Fruit fly (Drosophila melanogaster): Measurements from ENCODE around the gene CG8372.

Gene CG8372

DNA sequence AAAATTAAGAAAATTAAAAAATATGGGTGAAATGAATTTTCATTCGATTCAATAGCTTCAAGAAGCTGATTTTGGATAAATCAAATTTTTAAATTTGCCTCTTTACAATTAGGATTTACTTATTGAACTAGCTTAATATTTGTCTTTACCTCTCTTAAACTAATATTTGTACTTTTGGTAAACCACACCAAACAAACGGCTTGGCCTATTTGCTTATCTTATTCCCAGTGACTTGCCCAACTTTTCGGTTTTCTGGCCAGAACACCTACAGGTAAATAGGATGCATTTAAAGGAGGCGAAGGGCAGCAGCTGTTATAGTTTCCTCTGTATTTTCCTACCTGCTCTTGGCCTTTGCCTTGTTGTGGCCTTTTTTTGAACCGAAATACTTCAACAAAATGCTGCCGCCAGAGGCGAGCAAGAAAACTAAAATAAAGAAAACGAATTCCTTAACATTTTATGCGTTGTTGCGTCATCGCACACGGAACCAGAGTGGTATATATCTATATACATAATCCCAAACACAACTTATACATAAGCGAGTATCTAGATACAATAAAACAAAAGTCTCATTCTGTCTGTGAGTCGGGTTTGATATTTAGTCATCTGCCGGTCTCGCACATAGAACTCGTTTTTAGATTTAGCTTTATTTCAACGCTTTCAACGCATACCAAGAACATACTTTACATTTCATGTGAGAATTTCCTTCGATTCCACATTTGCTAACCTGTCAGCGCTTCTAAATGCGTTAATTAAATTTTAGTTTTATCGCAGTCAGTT is 46.7 kb downstream of the CG8372 start:
- TF ChIP-seq rgr (GFP tag; optimal IDR thresholded peaks at IDR 0.05): no peak
- no peak for TF ChIP-seq tai (GFP tag; optimal IDR thresholded peaks at IDR 0.05)
- no peak for TF ChIP-seq dmrt93B (GFP tag; optimal IDR thresholded peaks at IDR 0.05)

DNA sequence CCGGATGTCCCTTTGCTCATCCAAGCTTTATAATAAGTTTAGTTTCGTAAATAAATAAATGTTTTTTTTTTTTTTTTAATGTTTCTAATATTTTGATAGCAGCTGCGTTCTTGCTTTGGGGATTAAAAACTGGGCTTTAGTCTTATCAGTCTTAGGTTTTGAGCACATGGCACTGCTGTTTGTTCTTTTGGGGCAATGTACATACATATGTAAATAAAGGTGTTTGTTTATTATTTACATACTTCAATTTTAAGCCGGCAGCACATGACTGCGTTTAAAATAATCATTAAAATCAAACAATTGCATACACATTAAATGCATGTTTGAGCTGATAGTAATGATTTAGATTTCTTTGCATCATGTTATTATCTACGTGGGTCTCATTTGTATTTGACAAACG is 48.5 kb downstream of the CG8372 start:
- TF ChIP-seq brk (GFP tag; optimal IDR thresholded peaks at IDR 0.05): peak; percentile 63
- TF ChIP-seq CG9705 (GFP tag; optimal IDR thresholded peaks at IDR 0.05): no peak
- TF ChIP-seq Hnf4 (GFP tag; optimal IDR thresholded peaks at IDR 0.05): peak; percentile 67
- peak; percentile 52 for TF ChIP-seq Sp1 (GFP tag; optimal IDR thresholded peaks at IDR 0.05)
- TF ChIP-seq N (GFP tag; optimal IDR thresholded peaks at IDR 0.05): no peak
- no peak for TF ChIP-seq pan (optimal IDR thresholded peaks at IDR 0.05)
- peak; percentile 35 for TF ChIP-seq dsf (GFP tag; optimal IDR thresholded peaks at IDR 0.05; ENCODE audit: borderline replicate concordance)
- no peak for TF ChIP-seq Dif (GFP tag; optimal IDR thresholded peaks at IDR 0.05; ENCODE audit: partially characterized antibody)
- no peak for TF ChIP-seq usp (GFP tag; optimal IDR thresholded peaks at IDR 0.05)
- peak; percentile 62 for TF ChIP-seq tai (GFP tag; optimal IDR thresholded peaks at IDR 0.05)
- TF ChIP-seq Vsx2 (GFP tag; optimal IDR thresholded peaks at IDR 0.05; ENCODE audit: partially characterized antibody): no peak
- no peak for TF ChIP-seq fru (GFP tag; optimal IDR thresholded peaks at IDR 0.05)
- no peak for TF ChIP-seq ey (GFP tag; optimal IDR thresholded peaks at IDR 0.05)
- peak; percentile 5 for TF ChIP-seq HLH106 (tag; optimal IDR thresholded peaks at IDR 0.05)
- TF ChIP-seq Hr83 (GFP tag; optimal IDR thresholded peaks at IDR 0.05; ENCODE audit: poor library complexity, severe bottlenecking): peak; percentile 96
- TF ChIP-seq Dfd (GFP tag; optimal IDR thresholded peaks at IDR 0.05): no peak
- no peak for TF ChIP-seq CG32264 (GFP tag; optimal IDR thresholded peaks at IDR 0.05)
- TF ChIP-seq rgr (GFP tag; optimal IDR thresholded peaks at IDR 0.05): peak; percentile 73
- no peak for TF ChIP-seq Rel (GFP tag; optimal IDR thresholded peaks at IDR 0.05)
- TF ChIP-seq Rel (tag; optimal IDR thresholded peaks at IDR 0.05): no peak
- TF ChIP-seq dmrt93B (GFP tag; optimal IDR thresholded peaks at IDR 0.05): peak; percentile 38
- TF ChIP-seq GATAd (GFP tag; optimal IDR thresholded peaks at IDR 0.05): no peak
- TF ChIP-seq br (GFP tag; optimal IDR thresholded peaks at IDR 0.05): peak; percentile 19
- no peak for TF ChIP-seq Mio (GFP tag; optimal IDR thresholded peaks at IDR 0.05)
- TF ChIP-seq Myc (optimal IDR thresholded peaks at IDR 0.05): no peak
- TF ChIP-seq foxo (GFP tag; optimal IDR thresholded peaks at IDR 0.05): peak in 1 of 2 experiments; percentile 45
- no peak for TF ChIP-seq woc (GFP tag; optimal IDR thresholded peaks at IDR 0.05)
- no peak for TF ChIP-seq lola (GFP tag; optimal IDR thresholded peaks at IDR 0.05)
- TF ChIP-seq jim (GFP tag; optimal IDR thresholded peaks at IDR 0.05): no peak
- no peak for TF ChIP-seq CrebA (GFP tag; optimal IDR thresholded peaks at IDR 0.05; ENCODE audit: borderline replicate concordance)
- no peak for TF ChIP-seq Hr78 (GFP tag; optimal IDR thresholded peaks at IDR 0.05)
- peak; percentile 47 for TF ChIP-seq OdsH (GFP tag; optimal IDR thresholded peaks at IDR 0.05)
- TF ChIP-seq sage (GFP tag; optimal IDR thresholded peaks at IDR 0.05): peak; percentile 3
- TF ChIP-seq Abd-B (GFP tag; optimal IDR thresholded peaks at IDR 0.05): no peak
- no peak for TF ChIP-seq dl (GFP tag; optimal IDR thresholded peaks at IDR 0.05; ENCODE audit: insufficient read depth in 1 of 2, partially characterized antibody in 2 of 2)
- peak; percentile 61 for TF ChIP-seq Jra (GFP tag; optimal IDR thresholded peaks at IDR 0.05)
- peak; percentile 41 for TF ChIP-seq sv (GFP tag; optimal IDR thresholded peaks at IDR 0.05)
- peak; percentile 62 for TF ChIP-seq h (GFP tag; optimal IDR thresholded peaks at IDR 0.05)
- TF ChIP-seq psq (GFP tag; optimal IDR thresholded peaks at IDR 0.05): peak; percentile 41
